Fruit fly (Drosophila melanogaster): ENCODE results near the gene dl.

- TF ChIP-seq vnd (GFP tag; IDR thresholded peaks at IDR 0.05; ENCODE audit: partially characterized antibody) (no peak), NfI (GFP tag; optimal IDR thresholded peaks at IDR 0.05) (no peak), CG32532 (GFP tag; IDR thresholded peaks at IDR 0.05) (no peak), Sox102F (GFP tag; optimal IDR thresholded peaks at IDR 0.05) (no peak), Hr39 (optimal IDR thresholded peaks at IDR 0.05) (no peak), Rx (GFP tag; IDR thresholded peaks at IDR 0.05) (no peak), jumu (GFP tag; optimal IDR thresholded peaks at IDR 0.05) (no peak), fd64A (GFP tag; optimal IDR thresholded peaks at IDR 0.05) (no peak), zf30C (GFP tag; optimal IDR thresholded peaks at IDR 0.05) (no peak), CG17361 (GFP tag; IDR thresholded peaks at IDR 0.05) (no peak), ac (GFP tag; optimal IDR thresholded peaks at IDR 0.05) (no peak)
Observed at dm6 chr2L:17397372-17397771, 52.8 kb downstream of the dl start.
